Fruit fly (Drosophila melanogaster) whole organism, embryonic: ENCODE measurements around the gene Or85a.
A peak's percentile ranks its signal among the peaks of the same experiment; 100 is the strongest.

Experiments used
- Bdp1 ChIP-seq: fragments of 200-800 bp; sonication (Bioruptor generic); optimal IDR thresholded peaks from 3 replicates; lab custom pipeline; 2016; ENCODE audit warnings: missing biosample characterization, missing genetic modification characterization
- C15 ChIP-seq: fragments of 200-800 bp; sonication (Bioruptor generic); IDR thresholded peaks from 3 replicates; pipeline ENCODE4 v1.3.6; 2022; ENCODE audit warnings: missing biosample characterization, missing genetic modification characterization
- CG10209 ChIP-seq: fragments of 200-800 bp; sonication (Bioruptor generic); optimal IDR thresholded peaks from 3 replicates; lab custom pipeline; 2017; ENCODE audit warnings: missing biosample characterization, mild to moderate bottlenecking, missing genetic modification characterization, missing genetic modification reagents
- CG1024 ChIP-seq: fragments of 200-800 bp; sonication (Bioruptor generic); IDR thresholded peaks from 2 replicates; pipeline ENCODE4 v1.3.6; 2022; ENCODE audit warnings: missing biosample characterization, missing genetic modification characterization
- CG10431 ChIP-seq: fragments of 200-800 bp; sonication (Bioruptor generic); optimal IDR thresholded peaks from 3 replicates; lab custom pipeline; 2018; ENCODE audit warnings: missing biosample characterization, mild to moderate bottlenecking, missing genetic modification characterization
- CG10462 ChIP-seq: fragments of 200-800 bp; sonication (Bioruptor generic); optimal IDR thresholded peaks from 2 replicates; lab custom pipeline; 2016; ENCODE audit warnings: missing biosample characterization, missing genetic modification characterization
- CG11085 ChIP-seq: fragments of 200-800 bp; sonication (Bioruptor generic); IDR thresholded peaks from 2 replicates; pipeline ENCODE4 v1.3.6; 2022; ENCODE audit warnings: missing biosample characterization, missing genetic modification characterization
- CG12769 ChIP-seq: fragments of 200-800 bp; sonication (Bioruptor generic); optimal IDR thresholded peaks from 2 replicates; lab custom pipeline; 2019; ENCODE audit warnings: missing biosample characterization, mild to moderate bottlenecking, missing genetic modification characterization, moderate library complexity
- CG15073 ChIP-seq: fragments of 200-800 bp; sonication (Bioruptor generic); optimal IDR thresholded peaks from 2 replicates; lab custom pipeline; 2016; ENCODE audit warnings: missing biosample characterization, missing genetic modification characterization
- CG15479 ChIP-seq: fragments of 200-800 bp; sonication (Bioruptor generic); optimal IDR thresholded peaks from 3 replicates; lab custom pipeline; 2019; ENCODE audit warnings: missing biosample characterization, mild to moderate bottlenecking, missing genetic modification characterization, moderate library complexity
- CG15601 ChIP-seq: fragments of 200-800 bp; sonication (Bioruptor generic); optimal IDR thresholded peaks from 3 replicates; lab custom pipeline; 2019; ENCODE audit warnings: missing biosample characterization, mild to moderate bottlenecking, missing genetic modification characterization, moderate library complexity
- CG15696 ChIP-seq: fragments of 200-800 bp; sonication (Bioruptor generic); optimal IDR thresholded peaks from 2 replicates; lab custom pipeline; 2019; ENCODE audit warnings: missing biosample characterization, mild to moderate bottlenecking, missing genetic modification characterization, moderate library complexity
- CG1602 ChIP-seq: fragments of 200-800 bp; sonication (Bioruptor generic); optimal IDR thresholded peaks from 3 replicates; lab custom pipeline; 2016; ENCODE audit warnings: missing biosample characterization, missing genetic modification characterization
- CG16815 ChIP-seq: fragments of 200-800 bp; sonication (Bioruptor generic); optimal IDR thresholded peaks from 3 replicates; lab custom pipeline; 2017; ENCODE audit warnings: missing biosample characterization, mild to moderate bottlenecking, missing genetic modification characterization
- CG17612 ChIP-seq: fragments of 200-800 bp; sonication (Bioruptor generic); IDR thresholded peaks from 2 replicates; pipeline ENCODE4 v1.3.6; 2022; ENCODE audit warnings: missing biosample characterization, missing genetic modification characterization
- CG30020 ChIP-seq: fragments of 200-800 bp; optimal IDR thresholded peaks from 2 replicates; lab custom pipeline; 2019; ENCODE audit warnings: missing biosample characterization, mild to moderate bottlenecking, missing genetic modification characterization, moderate library complexity
- CG32772 ChIP-seq: fragments of 200-800 bp; sonication (Bioruptor generic); IDR thresholded peaks from 2 replicates; pipeline ENCODE4 v1.3.6; 2022; ENCODE audit warnings: missing biosample characterization, missing genetic modification characterization
- CG4404 ChIP-seq: fragments of 200-800 bp; sonication (Bioruptor generic); IDR thresholded peaks from 2 replicates; pipeline ENCODE4 v1.3.6; 2022; ENCODE audit warnings: missing biosample characterization, missing genetic modification characterization
- CG4707 ChIP-seq: fragments of 200-800 bp; sonication (Bioruptor generic); optimal IDR thresholded peaks from 2 replicates; lab custom pipeline; 2018; ENCODE audit warnings: missing biosample characterization, mild to moderate bottlenecking, missing genetic modification characterization, moderate library complexity
- CG6175 ChIP-seq: fragments of 200-800 bp; sonication (Bioruptor generic); IDR thresholded peaks from 3 replicates; pipeline ENCODE4 v1.3.6; 2022; ENCODE audit warnings: missing biosample characterization, missing genetic modification characterization
- CG6254 ChIP-seq: fragments of 200-800 bp; sonication (Bioruptor generic); optimal IDR thresholded peaks from 3 replicates; lab custom pipeline; 2017; ENCODE audit warnings: mild to moderate bottlenecking, missing biosample characterization, missing genetic modification reagents, missing genetic modification characterization
- CG6854 ChIP-seq: fragments of 200-800 bp; sonication (Bioruptor generic); optimal IDR thresholded peaks from 3 replicates; lab custom pipeline; 2017; ENCODE audit warnings: missing biosample characterization, mild to moderate bottlenecking, missing genetic modification characterization
- CG8281 ChIP-seq: fragments of 200-800 bp; sonication (Bioruptor generic); optimal IDR thresholded peaks from 2 replicates; lab custom pipeline; 2018; ENCODE audit warnings: missing biosample characterization, mild to moderate bottlenecking, missing genetic modification characterization, moderate library complexity
- CG9215 ChIP-seq: fragments of 200-800 bp; sonication (Bioruptor generic); IDR thresholded peaks from 2 replicates; pipeline ENCODE4 v1.3.6; 2022; ENCODE audit warnings: missing biosample characterization, missing genetic modification characterization
- CG9797 ChIP-seq: fragments of 200-800 bp; sonication (Bioruptor generic); optimal IDR thresholded peaks from 3 replicates; lab custom pipeline; 2018; ENCODE audit warnings: missing biosample characterization, mild to moderate bottlenecking, missing genetic modification characterization
- Ets65A ChIP-seq: fragments of 200-800 bp; sonication (Bioruptor generic); peaks from one replicate; lab custom pipeline; 2016; ENCODE audit warnings: missing biosample characterization, missing genetic modification characterization
- Gsc ChIP-seq: fragments of 200-800 bp; sonication (Bioruptor generic); IDR thresholded peaks from 2 replicates; pipeline ENCODE4 v1.3.6; 2022; ENCODE audit warnings: missing biosample characterization, missing genetic modification characterization
- HmgD ChIP-seq: fragments of 200-800 bp; sonication (Bioruptor generic); optimal IDR thresholded peaks from 3 replicates; lab custom pipeline; 2016; ENCODE audit warnings: missing biosample characterization, missing genetic modification characterization
- Hr3 ChIP-seq: fragments of 200-800 bp; sonication (Bioruptor generic); optimal IDR thresholded peaks from 3 replicates; lab custom pipeline; 2016; ENCODE audit warnings: missing biosample characterization, missing genetic modification characterization
- Kr ChIP-seq: fragments of 200-800 bp; sonication (Bioruptor generic); optimal IDR thresholded peaks from 2 replicates; lab custom pipeline; 2017; ENCODE audit warnings: missing biosample characterization, mild to moderate bottlenecking, missing genetic modification characterization
- Lpt ChIP-seq: fragments of >200 bp; optimal IDR thresholded peaks from 2 replicates; lab custom pipeline; 2018; ENCODE audit warnings: missing biosample characterization, missing genetic modification characterization
- MESR4 ChIP-seq: fragments of 200-800 bp; sonication (Bioruptor generic); optimal IDR thresholded peaks from 2 replicates; lab custom pipeline; 2018; ENCODE audit warnings: missing biosample characterization, mild to moderate bottlenecking, missing genetic modification characterization, moderate library complexity
- Mrtf ChIP-seq: fragments of 200-800 bp; sonication (Bioruptor generic); IDR thresholded peaks from 3 replicates; pipeline ENCODE4 v1.3.6; 2022; ENCODE audit warnings: missing biosample characterization, missing genetic modification characterization
- Nf-YA ChIP-seq: fragments of 200-800 bp; sonication (Bioruptor generic); IDR thresholded peaks from 2 replicates; pipeline ENCODE4 v1.3.6; 2022; ENCODE audit warnings: missing biosample characterization, missing genetic modification characterization
- Usf ChIP-seq: fragments of 200-800 bp; sonication (Bioruptor generic); optimal IDR thresholded peaks from 2 replicates; lab custom pipeline; 2017; ENCODE audit warnings: missing genotype, missing biosample characterization, missing genetic modification characterization
- amos ChIP-seq: fragments of 200-800 bp; sonication (Bioruptor generic); IDR thresholded peaks from 2 replicates; pipeline ENCODE4 v1.3.6; 2022; ENCODE audit warnings: missing biosample characterization, missing genetic modification characterization; ENCODE audit not compliant: partially characterized antibody
- btn ChIP-seq: fragments of 200-800 bp; sonication (Bioruptor generic); optimal IDR thresholded peaks from 2 replicates; lab custom pipeline; 2016; ENCODE audit warnings: missing biosample characterization, missing genetic modification characterization
- chif ChIP-seq, 2 experiments: fragments of 200-800 bp; sonication (Bioruptor generic); optimal IDR thresholded peaks; 3 replicates each; lab custom pipeline; 2016; ENCODE audit warnings: missing biosample characterization in 2 of 2, missing genetic modification characterization in 2 of 2
- crol ChIP-seq: fragments of 200-800 bp; sonication (Bioruptor generic); IDR thresholded peaks from 2 replicates; pipeline ENCODE4 v1.3.6; 2022; ENCODE audit warnings: missing biosample characterization, missing genetic modification characterization
- da ChIP-seq: fragments of 200-800 bp; sonication (Bioruptor generic); optimal IDR thresholded peaks from 2 replicates; lab custom pipeline; 2016; ENCODE audit warnings: missing biosample characterization, missing genetic modification characterization
- dm ChIP-seq: fragments of 200-800 bp; sonication (Bioruptor generic); optimal IDR thresholded peaks from 3 replicates; lab custom pipeline; 2016; ENCODE audit warnings: missing biosample characterization, missing genetic modification characterization
- en ChIP-seq: fragments of 200-800 bp; sonication (Bioruptor generic); optimal IDR thresholded peaks from 2 replicates; lab custom pipeline; 2016; ENCODE audit warnings: missing biosample characterization, missing genetic modification characterization
- fru ChIP-seq: fragments of >200 bp; optimal IDR thresholded peaks from 2 replicates; lab custom pipeline; 2017
- hth ChIP-seq: fragments of >200 bp; optimal IDR thresholded peaks from 2 replicates; lab custom pipeline; 2017; ENCODE audit warnings: inconsistent platforms
- kay ChIP-seq: fragments of 200-800 bp; sonication (Bioruptor generic); optimal IDR thresholded peaks from 2 replicates; lab custom pipeline; 2016; ENCODE audit warnings: missing biosample characterization, missing genetic modification characterization
- ken ChIP-seq: fragments of 200-800 bp; sonication (Bioruptor generic); IDR thresholded peaks from 3 replicates; pipeline ENCODE4 v1.3.6; 2022; ENCODE audit warnings: missing biosample characterization, missing genetic modification characterization
- p53 ChIP-seq: fragments of 200-800 bp; sonication (Bioruptor generic); optimal IDR thresholded peaks from 2 replicates; lab custom pipeline; 2016; ENCODE audit warnings: missing biosample characterization, missing genetic modification characterization
- schlank ChIP-seq: fragments of 200-800 bp; sonication (Bioruptor generic); optimal IDR thresholded peaks from 2 replicates; lab custom pipeline; 2018; ENCODE audit warnings: missing biosample characterization, mild to moderate bottlenecking, missing genetic modification characterization
- ssp ChIP-seq: fragments of 200-800 bp; sonication (Bioruptor generic); IDR thresholded peaks from 2 replicates; pipeline ENCODE4 v1.3.6; 2022; ENCODE audit warnings: missing biosample characterization, missing genetic modification characterization
- sug ChIP-seq: fragments of 200-800 bp; optimal IDR thresholded peaks from 2 replicates; lab custom pipeline; 2019; ENCODE audit warnings: missing biosample characterization, mild to moderate bottlenecking, missing genetic modification characterization, moderate library complexity
- vvl ChIP-seq: fragments of 200-800 bp; sonication (Bioruptor generic); IDR thresholded peaks from 2 replicates; pipeline ENCODE4 v1.3.6; 2022; ENCODE audit warnings: missing biosample characterization, missing genetic modification characterization

Gene Or85a

DNA sequence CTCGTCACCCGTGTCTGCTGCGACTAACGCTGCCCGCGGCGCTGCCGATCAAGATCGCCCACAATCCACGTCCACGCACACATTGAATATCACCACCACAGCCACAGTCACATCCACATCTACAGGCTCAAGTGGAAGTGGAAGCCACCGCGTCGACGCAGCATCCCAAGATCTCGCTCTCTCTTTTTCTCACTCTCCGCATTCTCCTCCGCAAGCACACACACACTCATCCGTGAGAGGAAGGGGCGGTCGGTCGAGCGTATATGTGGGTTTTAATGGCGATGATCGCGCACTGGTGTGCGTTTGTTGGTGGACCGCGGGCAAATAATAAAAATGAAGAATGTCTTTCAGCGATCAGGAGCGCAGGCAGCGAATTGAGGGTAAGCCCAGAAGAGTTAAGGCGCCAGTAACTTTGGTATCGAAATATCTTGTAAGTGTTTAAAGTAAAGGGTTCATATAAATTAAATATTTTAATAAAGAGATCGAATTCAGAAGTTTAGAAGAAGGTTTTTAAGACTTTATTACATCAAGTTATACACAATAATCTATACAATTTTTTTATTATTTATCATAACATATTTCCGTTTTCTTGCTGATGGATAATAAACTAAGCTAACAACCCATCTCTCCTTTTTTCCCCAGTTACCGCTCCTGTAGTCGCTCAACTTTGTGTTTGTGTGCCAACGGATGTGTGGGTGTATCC lies 12.4 kb downstream of the Or85a start, which contains the start of gene Poxm (continued):
- TF ChIP-seq CG10462 (GFP tag; lab: Kevin White, UChicago) (peak; percentile 84), crol (0 out of 2 replicates have a peak, but pooled peaks have one; percentile 26), Hr3 (GFP tag; lab: Kevin White, UChicago) (peak; percentile 94), CG9797 (GFP tag; lab: Kevin White, UChicago) (peak; percentile 23), hth (lab: Kevin White, UChicago) (peak; percentile 46), CG15696 (tag; lab: Kevin White, UChicago) (peak; percentile 94), ssp (GFP tag; lab: Robert Waterston, UW) (peak; percentile 89), chif (GFP tag; optimal IDR thresholded peaks at IDR 0.05; lab: Kevin White, UChicago) (peak; percentile 37 to 75), Usf (GFP tag; lab: Kevin White, UChicago) (peak; percentile 91), vvl (GFP tag; lab: Robert Waterston, UW) (peak; percentile 89), CG15601 (tag; lab: Kevin White, UChicago) (peak; percentile 89), CG12769 (tag; lab: Kevin White, UChicago) (peak; percentile 4), CG6175 (peak; percentile 65; the same call in 2 of the 3 replicates), CG11085 (peak; percentile 57), CG9215 (GFP tag; lab: Robert Waterston, UW) (peak; percentile 89), CG30020 (tag; lab: Kevin White, UChicago) (peak; percentile 78), schlank (tag; lab: Kevin White, UChicago) (no peak), kay (peak; percentile 74), fru (no peak), Gsc (GFP tag; lab: Robert Waterston, UW) (peak; percentile 86), CG10431 (GFP tag; lab: Kevin White, UChicago) (peak; percentile 73), Lpt (GFP tag; lab: Kevin White, UChicago) (no peak), ken (GFP tag; lab: Robert Waterston, UW) (peak; percentile 54; the same call in 2 of the 3 replicates), p53 (GFP tag; lab: Kevin White, UChicago) (no peak), Mrtf (GFP tag; lab: Robert Waterston, UW) (peak; percentile 85; the same call in 2 of the 3 replicates), en (no peak), MESR4 (no peak), da (GFP tag; lab: Kevin White, UChicago) (no peak), dm (GFP tag; lab: Kevin White, UChicago) (peak; percentile 57), CG8281 (tag; lab: Kevin White, UChicago) (peak; percentile 75), btn (peak; percentile 39), CG17612 (GFP tag; lab: Robert Waterston, UW) (no peak; the same call in 1 of the 2 replicates), CG10209 (GFP tag; lab: Kevin White, UChicago) (peak; percentile 91), CG1024 (GFP tag; lab: Robert Waterston, UW) (peak; percentile 58; the same call in 1 of the 2 replicates), sug (tag; lab: Kevin White, UChicago) (peak; percentile 87), CG4404 (GFP tag; lab: Robert Waterston, UW) (peak; percentile 96), Nf-YA (GFP tag; lab: Robert Waterston, UW) (peak; percentile 21; the same call in 1 of the 2 replicates), CG1602 (GFP tag; lab: Kevin White, UChicago) (peak; percentile 92), Kr (GFP tag; lab: Kevin White, UChicago) (peak; percentile 36), Ets65A (GFP tag; lab: Kevin White, UChicago) (peak; percentile 98), CG15479 (GFP tag; lab: Kevin White, UChicago) (no peak), HmgD (GFP tag; lab: Kevin White, UChicago) (peak; percentile 6), CG4707 (GFP tag; lab: Kevin White, UChicago) (peak; percentile 40), CG16815 (GFP tag; lab: Kevin White, UChicago) (peak; percentile 91), CG15073 (GFP tag; lab: Kevin White, UChicago) (peak; percentile 72), amos (no peak; the same call in none of the 2 replicates), Bdp1 (GFP tag; lab: Kevin White, UChicago) (peak; percentile 44), CG6254 (GFP tag; lab: Kevin White, UChicago) (peak; percentile 86), C15 (GFP tag; lab: Robert Waterston, UW) (no peak), CG6854 (peak; percentile 70), CG32772 (peak; percentile 88)
